Worm (Caenorhabditis elegans) whole organism, young adult: Measurements from ENCODE around the gene C03B1.4.

Source experiments
- B0261.1 ChIP-seq: sonication (generic microtip); optimal IDR thresholded peaks from 2 replicates; lab custom pipeline; 2016; ENCODE audit warnings: mild to moderate bottlenecking, missing genetic modification characterization, moderate library complexity, missing compliant biosample characterization
- C17E4.6 ChIP-seq: fragments of 200-800 bp; sonication (Bioruptor generic); IDR thresholded peaks from 2 replicates; pipeline ENCODE4 v1.3.6; 2022; ENCODE audit warnings: missing genetic modification reagents, missing genetic modification characterization, missing compliant biosample characterization
- F23B12.7 ChIP-seq: sonication (generic microtip); optimal IDR thresholded peaks from 2 replicates; lab custom pipeline; 2017; ENCODE audit warnings: missing genetic modification characterization, mild to moderate bottlenecking, missing compliant biosample characterization, antibody characterized with exemption, moderate library complexity; ENCODE audit not compliant: insufficient read depth
- F33H1.4 ChIP-seq: fragments of 200-800 bp; sonication (Bioruptor generic); IDR thresholded peaks from 2 replicates; pipeline ENCODE4 v1.3.6; 2022; ENCODE audit warnings: missing genetic modification reagents, missing genetic modification characterization, missing compliant biosample characterization
- F49E8.2 ChIP-seq: sonication (generic microtip); optimal IDR thresholded peaks from 3 replicates; lab custom pipeline; 2017; ENCODE audit warnings: missing genetic modification characterization, mild to moderate bottlenecking, missing compliant biosample characterization, antibody characterized with exemption, moderate library complexity; ENCODE audit not compliant: insufficient read depth
- Y53F4B.3 ChIP-seq: fragments of 200-800 bp; sonication (Bioruptor generic); IDR thresholded peaks from 2 replicates; pipeline ENCODE4 v1.3.6; 2022; ENCODE audit warnings: missing genetic modification reagents, missing genetic modification characterization, missing compliant biosample characterization
- atf-7 ChIP-seq: sonication (generic microtip); optimal IDR thresholded peaks from 2 replicates; lab custom pipeline; 2017; ENCODE audit warnings: mild to moderate bottlenecking, missing genetic modification characterization, missing compliant biosample characterization
- athp-1 ChIP-seq: sonication (generic microtip); optimal IDR thresholded peaks from 2 replicates; lab custom pipeline; 2017; ENCODE audit warnings: mild to moderate bottlenecking, missing genetic modification characterization, missing compliant biosample characterization
- attf-6 ChIP-seq: fragments of 200-800 bp; sonication (Bioruptor generic); IDR thresholded peaks from 2 replicates; pipeline ENCODE4 v1.3.6; 2022; ENCODE audit warnings: missing genetic modification reagents, missing genetic modification characterization, missing compliant biosample characterization
- ceh-100 ChIP-seq: fragments of 200-800 bp; sonication (Bioruptor generic); IDR thresholded peaks from 2 replicates; pipeline ENCODE4 v1.3.6; 2022; ENCODE audit warnings: missing genetic modification reagents, missing genetic modification characterization, missing compliant biosample characterization
- ceh-58 ChIP-seq: fragments of 200-800 bp; sonication (Bioruptor generic); IDR thresholded peaks from 2 replicates; pipeline ENCODE4 v1.3.6; 2022; ENCODE audit warnings: missing genetic modification characterization, missing compliant biosample characterization
- egl-18 ChIP-seq: fragments of 200-800 bp; sonication (Bioruptor generic); IDR thresholded peaks from 2 replicates; pipeline ENCODE4 v1.3.6; 2022; ENCODE audit warnings: missing genetic modification reagents, missing genetic modification characterization, missing compliant biosample characterization
- egrh-3 ChIP-seq: fragments of 200-800 bp; sonication (Bioruptor generic); IDR thresholded peaks from 2 replicates; pipeline ENCODE4 v1.3.6; 2022; ENCODE audit warnings: missing genetic modification reagents, missing genetic modification characterization, missing compliant biosample characterization
- gei-17 ChIP-seq: fragments of 200-800 bp; sonication (Bioruptor generic); optimal IDR thresholded peaks from 2 replicates; lab custom pipeline; 2018; ENCODE audit warnings: mild to moderate bottlenecking, missing genetic modification characterization, missing compliant biosample characterization
- let-607 ChIP-seq, 2 experiments: fragments of 200-800 bp in 1 of 2; sonication (Bioruptor generic) in 1 of 2; sonication (generic microtip) in 1 of 2; optimal IDR thresholded peaks; 2 replicates each; lab custom pipeline; 2016 to 2018; ENCODE audit warnings: mild to moderate bottlenecking in 2 of 2, missing compliant biosample characterization in 2 of 2, missing genetic modification characterization in 2 of 2, moderate library complexity in 2 of 2, missing genotype in 1 of 2
- lin-26 ChIP-seq: fragments of 200-800 bp; sonication (Bioruptor generic); IDR thresholded peaks from 2 replicates; pipeline ENCODE4 v1.3.6; 2022; ENCODE audit warnings: missing genetic modification reagents, missing genetic modification characterization, missing compliant biosample characterization
- lin-35 ChIP-seq, 3 experiments: fragments of 150-350 bp in 2 of 3; sonication (generic microtip) in 1 of 3; optimal IDR thresholded peaks; 2 replicates each; lab custom pipeline; 2014 to 2018; ENCODE audit warnings: missing biosample characterization in 3 of 3, missing genetic modification characterization in 3 of 3, missing genetic modification reagents in 3 of 3
- mcd-1 ChIP-seq: fragments of 200-800 bp; sonication (Bioruptor generic); IDR thresholded peaks from 2 replicates; pipeline ENCODE4 v1.3.6; 2022; ENCODE audit warnings: missing genetic modification reagents, missing genetic modification characterization, missing compliant biosample characterization
- mel-28 ChIP-seq: sonication (generic microtip); optimal IDR thresholded peaks from 2 replicates; lab custom pipeline; 2016; ENCODE audit warnings: borderline replicate concordance, mild to moderate bottlenecking, missing genetic modification characterization, missing compliant biosample characterization
- nfya-1 ChIP-seq: sonication (generic microtip); optimal IDR thresholded peaks from 2 replicates; lab custom pipeline; 2017; ENCODE audit warnings: antibody characterized with exemption, missing compliant biosample characterization, missing genetic modification characterization, borderline replicate concordance; ENCODE audit not compliant: insufficient read depth
- nhr-120 ChIP-seq: fragments of 200-800 bp; sonication (Bioruptor generic); IDR thresholded peaks from 2 replicates; pipeline ENCODE4 v1.3.6; 2022; ENCODE audit warnings: missing genetic modification characterization, missing compliant biosample characterization
- nhr-179 ChIP-seq: sonication (generic microtip); optimal IDR thresholded peaks from 2 replicates; lab custom pipeline; 2016; ENCODE audit warnings: mild to moderate bottlenecking, missing genetic modification characterization, missing compliant biosample characterization
- nhr-90 ChIP-seq: sonication (generic microtip); optimal IDR thresholded peaks from 2 replicates; lab custom pipeline; 2016; ENCODE audit warnings: missing genotype, mild to moderate bottlenecking, missing genetic modification characterization, missing compliant biosample characterization
- pha-4 ChIP-seq: fragments of 150-350 bp; sonication (generic microtip); optimal IDR thresholded peaks from 2 replicates; lab custom pipeline; 2014; ENCODE audit warnings: missing biosample characterization, missing genetic modification reagents, missing genetic modification characterization
- rpc-1 ChIP-seq, 2 experiments: fragments of 150-350 bp in 1 of 2; sonication (generic microtip) in 1 of 2; optimal IDR thresholded peaks; 2 replicates each; lab custom pipeline; 2014 to 2018; ENCODE audit warnings: missing biosample characterization in 1 of 2, missing genetic modification characterization in 1 of 2, missing genetic modification reagents in 1 of 2, missing genotype in 1 of 2
- snpc-3.4 ChIP-seq: sonication (generic microtip); optimal IDR thresholded peaks from 2 replicates; lab custom pipeline; 2017; ENCODE audit warnings: missing genetic modification characterization, mild to moderate bottlenecking, missing compliant biosample characterization, antibody characterized with exemption, moderate library complexity, missing genotype, missing genetic modification reagents
- sptf-2 ChIP-seq: fragments of 200-800 bp; sonication (Bioruptor generic); optimal IDR thresholded peaks from 2 replicates; lab custom pipeline; 2018; ENCODE audit warnings: mild to moderate bottlenecking, missing genetic modification characterization, missing compliant biosample characterization
- tbp1 ChIP-seq: fragments of 200-800 bp; sonication (Bioruptor generic); optimal IDR thresholded peaks from 2 replicates; lab custom pipeline; 2018; ENCODE audit warnings: mild to moderate bottlenecking, missing genetic modification characterization, missing compliant biosample characterization
- tbx-9 ChIP-seq: sonication (generic microtip); optimal IDR thresholded peaks from 2 replicates; lab custom pipeline; 2016; ENCODE audit warnings: borderline replicate concordance, missing genetic modification characterization, inconsistent platforms, missing compliant biosample characterization
- tlf-1 ChIP-seq: fragments of 200-800 bp; sonication (Bioruptor generic); optimal IDR thresholded peaks from 2 replicates; lab custom pipeline; 2018; ENCODE audit warnings: mild to moderate bottlenecking, missing genetic modification characterization, missing compliant biosample characterization
- unc-130 ChIP-seq: sonication (generic microtip); optimal IDR thresholded peaks from 2 replicates; lab custom pipeline; 2016; ENCODE audit warnings: missing genetic modification reagents, missing genetic modification characterization, missing compliant biosample characterization
- xnd-1 ChIP-seq: sonication (generic microtip); optimal IDR thresholded peaks from 2 replicates; lab custom pipeline; 2016; ENCODE audit warnings: missing genotype, missing genetic modification reagents, missing genetic modification characterization, missing compliant biosample characterization
- ztf-18 ChIP-seq: sonication (generic microtip); optimal IDR thresholded peaks from 2 replicates; lab custom pipeline; 2016; ENCODE audit warnings: missing genotype, mild to moderate bottlenecking, missing genetic modification characterization, missing compliant biosample characterization
- ztf-22 ChIP-seq: fragments of 200-800 bp; sonication (Bioruptor generic); optimal IDR thresholded peaks from 2 replicates; lab custom pipeline; 2018; ENCODE audit warnings: mild to moderate bottlenecking, missing genetic modification characterization, moderate library complexity, missing compliant biosample characterization
- ztf-26 ChIP-seq: sonication (generic microtip); optimal IDR thresholded peaks from 2 replicates; lab custom pipeline; 2017; ENCODE audit warnings: missing genetic modification characterization, missing compliant biosample characterization
- ztf-6 ChIP-seq: fragments of 200-800 bp; sonication (Bioruptor generic); IDR thresholded peaks from 2 replicates; pipeline ENCODE4 v1.3.6; 2022; ENCODE audit warnings: missing genetic modification reagents, missing genetic modification characterization, missing compliant biosample characterization

Gene C03B1.4

ce11 chrX:6347013-6347412 is 17.3 kb upstream of the C03B1.4 start, which contains the start of gene C03B1.9:
C03B1.9 (minus strand) TSS chrX:6347113.
- TF ChIP-seq gei-17, result no peak
- TF ChIP-seq pha-4, result no peak
- no peak for TF ChIP-seq ztf-26
- no peak for TF ChIP-seq mel-28 (tag; lab: Kevin White, UChicago)
- TF ChIP-seq unc-130 (GFP tag; lab: Kevin White, UChicago), result no peak
- no peak for TF ChIP-seq F23B12.7 (tag; lab: Kevin White, UChicago)
- TF ChIP-seq ztf-22 (GFP tag; lab: Kevin White, UChicago), result no peak
- no peak for TF ChIP-seq nhr-179 (tag; lab: Kevin White, UChicago)
- TF ChIP-seq Y53F4B.3, result no peak
- TF ChIP-seq F49E8.2 (tag; lab: Kevin White, UChicago), result no peak
- no peak for TF ChIP-seq tbx-9 (tag; lab: Kevin White, UChicago)

ce11 chrX:6350016-6350415 is 14.3 kb upstream of the C03B1.4 start, which contains the start of gene C03B1.6:
C03B1.6 (plus strand) TSS chrX:6350316.
- no peak for TF ChIP-seq mcd-1
- no peak for TF ChIP-seq tlf-1
- TF ChIP-seq sptf-2 (GFP tag; lab: Kevin White, UChicago), result no peak
- no peak for TF ChIP-seq nhr-120 (GFP tag; lab: Robert Waterston, UW)
- TF ChIP-seq ztf-18, result no peak
- TF ChIP-seq nfya-1 (tag; lab: Kevin White, UChicago), result no peak
- no peak for TF ChIP-seq rpc-1 (optimal IDR thresholded peaks at IDR 0.05; lab: Kevin White, UChicago)
- TF ChIP-seq rpc-1 (tag; optimal IDR thresholded peaks at IDR 0.05; lab: Kevin White, UChicago), result no peak
- TF ChIP-seq F23B12.7 (tag; lab: Kevin White, UChicago), result no peak
- no peak for TF ChIP-seq athp-1 (tag; lab: Kevin White, UChicago)
- TF ChIP-seq C17E4.6, result no peak
- TF ChIP-seq atf-7 (tag; lab: Kevin White, UChicago), result no peak

- TF ChIP-seq ceh-100 (GFP tag; lab: Robert Waterston, UW) (no peak), nhr-90 (tag; lab: Kevin White, UChicago) (no peak), tbp1 (no peak), F33H1.4 (GFP tag; lab: Robert Waterston, UW) (no peak), attf-6 (GFP tag; lab: Robert Waterston, UW) (no peak), rpc-1 (optimal IDR thresholded peaks at IDR 0.05; lab: Kevin White, UChicago) (no peak), rpc-1 (tag; optimal IDR thresholded peaks at IDR 0.05; lab: Kevin White, UChicago) (no peak), xnd-1 (tag; lab: Kevin White, UChicago) (no peak), lin-35 (GFP tag; optimal IDR thresholded peaks at IDR 0.05; lab: Kevin White, UChicago) (no peak), ceh-58 (no peak), egrh-3 (no peak), C17E4.6 (no peak), snpc-3.4 (tag; lab: Kevin White, UChicago) (no peak), nhr-179 (tag; lab: Kevin White, UChicago) (no peak), ztf-6 (GFP tag; lab: Robert Waterston, UW) (no peak), let-607 (tag; optimal IDR thresholded peaks at IDR 0.05; lab: Kevin White, UChicago) (no peak), egl-18 (no peak), lin-26 (GFP tag; lab: Robert Waterston, UW) (no peak), B0261.1 (tag; lab: Kevin White, UChicago) (no peak), mcd-1 (no peak)
These were observed 10.5 kb upstream of the C03B1.4 start for ce11 chrX:6353763-6354162.
